Fruit fly (Drosophila melanogaster): ENCODE measurements around the gene Pcp.

Pcp gene

DNA sequence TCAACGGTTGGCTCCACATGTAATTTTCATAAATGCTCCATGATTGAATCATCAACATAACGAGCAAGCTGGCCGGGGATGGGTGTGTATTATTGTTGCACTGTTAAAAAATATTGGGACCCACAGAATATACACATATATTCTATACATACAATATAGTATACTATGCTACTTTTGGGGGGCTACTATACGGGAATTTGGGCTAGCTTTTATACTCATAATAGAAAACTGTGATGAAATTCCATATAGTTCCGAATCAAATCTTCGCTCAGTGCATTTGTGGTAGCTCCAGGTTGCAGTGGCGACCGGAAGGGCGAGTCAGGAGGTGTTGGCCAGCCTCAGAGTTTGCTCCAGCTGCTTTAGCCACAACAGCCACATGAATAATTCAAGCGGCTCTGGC lies 50.4 kb downstream of the Pcp start:
- TF ChIP-seq insv (optimal IDR thresholded peaks at IDR 0.05): no peak
- no peak for TF ChIP-seq h (optimal IDR thresholded peaks at IDR 0.05)
- no peak for TF ChIP-seq Sin3A (optimal IDR thresholded peaks at IDR 0.05)
- no peak for TF ChIP-seq psq (optimal IDR thresholded peaks at IDR 0.05)
- TF ChIP-seq Myc (optimal IDR thresholded peaks at IDR 0.05): no peak
- no peak for TF ChIP-seq ttk (optimal IDR thresholded peaks at IDR 0.05)

Measured in Kc167 (cell line).